Worm (Caenorhabditis elegans) whole organism, midembryonic: Measurements from ENCODE around the gene oma-2.

Experiments
- cog-1 ChIP-seq: sonication (generic microtip); optimal IDR thresholded peaks from 2 replicates; lab custom pipeline; 2016; ENCODE audit warnings: missing genetic modification characterization, missing compliant biosample characterization
- flt-1 ChIP-seq: fragments of 200-800 bp; sonication (Bioruptor generic); IDR thresholded peaks from 2 replicates; pipeline ENCODE4 v1.3.6; 2022; ENCODE audit warnings: missing genetic modification characterization, missing compliant biosample characterization
- med-1 ChIP-seq: sonication (generic microtip); optimal IDR thresholded peaks from 2 replicates; lab custom pipeline; 2017; ENCODE audit warnings: missing genetic modification characterization, mild to moderate bottlenecking, missing compliant biosample characterization, antibody characterized with exemption, missing genetic modification reagents; ENCODE audit not compliant: insufficient read depth
- ztf-23 ChIP-seq: fragments of 200-800 bp; sonication (Bioruptor generic); IDR thresholded peaks from 2 replicates; pipeline ENCODE4 v1.3.6; 2022; ENCODE audit warnings: missing genetic modification reagents, missing genetic modification characterization, missing compliant biosample characterization

- TF ChIP-seq flt-1 (GFP tag; lab: Robert Waterston, UW) = no peak
- TF ChIP-seq ztf-23 (GFP tag; lab: Robert Waterston, UW) = no peak
- no peak for TF ChIP-seq cog-1 (tag; lab: Kevin White, UChicago)
- TF ChIP-seq med-1 (GFP tag; lab: Kevin White, UChicago) = no peak
These were observed 1.9 kb downstream of the oma-2 start, which contains the start of gene vars-1 for ce11 chrV:8031121-8031520.
